Worm (Caenorhabditis elegans): ENCODE measurements around the gene K07D4.4.

K07D4.4 gene

DNA sequence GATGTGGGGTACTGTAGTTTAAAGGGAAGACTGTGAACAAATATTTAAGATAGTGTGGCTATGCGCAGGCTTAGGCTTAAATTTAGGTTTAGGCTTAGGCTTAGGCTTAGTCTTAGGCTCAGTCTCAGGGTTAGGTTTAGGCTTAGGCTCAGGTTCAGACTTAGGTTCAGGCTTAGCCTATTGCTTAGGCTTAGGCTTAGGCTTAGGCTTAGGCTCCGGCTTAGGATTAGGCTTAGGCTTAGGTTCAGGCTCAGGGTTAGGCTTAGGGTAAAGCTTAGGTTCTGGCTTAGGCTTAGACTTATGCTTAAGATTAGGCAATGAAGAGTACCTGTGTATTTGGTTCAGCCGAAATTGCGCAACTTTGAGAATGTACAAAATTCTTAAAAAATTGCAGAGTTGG lies 48.0 kb downstream of the K07D4.4 start:
- no peak for TF ChIP-seq elt-2 (tag; optimal IDR thresholded peaks at IDR 0.05)
- no peak for TF ChIP-seq mml-1 (tag; optimal IDR thresholded peaks at IDR 0.05)
- no peak for TF ChIP-seq nhr-43 (tag; optimal IDR thresholded peaks at IDR 0.05; ENCODE audit: poor library complexity, severe bottlenecking)
- TF ChIP-seq pqm-1 (tag; optimal IDR thresholded peaks at IDR 0.05), result no peak
- TF ChIP-seq unc-62 (GFP tag; optimal IDR thresholded peaks at IDR 0.05), result no peak
- TF ChIP-seq ztf-11 (tag; optimal IDR thresholded peaks at IDR 0.05), result no peak
- TF ChIP-seq egl-5 (tag; optimal IDR thresholded peaks at IDR 0.05), result no peak
- TF ChIP-seq egl-27 (tag; optimal IDR thresholded peaks at IDR 0.05), result no peak
- no peak for TF ChIP-seq daf-12 (tag; optimal IDR thresholded peaks at IDR 0.05)
- no peak for TF ChIP-seq nhr-11 (tag; optimal IDR thresholded peaks at IDR 0.05)
- TF ChIP-seq fos-1 (tag; optimal IDR thresholded peaks at IDR 0.05), result no peak
- TF ChIP-seq ceh-28 (tag; optimal IDR thresholded peaks at IDR 0.05), result no peak
- no peak for TF ChIP-seq elt-3 (tag; optimal IDR thresholded peaks at IDR 0.05)
- no peak for TF ChIP-seq jun-1 (tag; optimal IDR thresholded peaks at IDR 0.05)
- no peak for TF ChIP-seq fkh-2 (tag; optimal IDR thresholded peaks at IDR 0.05)
- no peak for TF ChIP-seq skn-1 (tag; optimal IDR thresholded peaks at IDR 0.05)

DNA sequence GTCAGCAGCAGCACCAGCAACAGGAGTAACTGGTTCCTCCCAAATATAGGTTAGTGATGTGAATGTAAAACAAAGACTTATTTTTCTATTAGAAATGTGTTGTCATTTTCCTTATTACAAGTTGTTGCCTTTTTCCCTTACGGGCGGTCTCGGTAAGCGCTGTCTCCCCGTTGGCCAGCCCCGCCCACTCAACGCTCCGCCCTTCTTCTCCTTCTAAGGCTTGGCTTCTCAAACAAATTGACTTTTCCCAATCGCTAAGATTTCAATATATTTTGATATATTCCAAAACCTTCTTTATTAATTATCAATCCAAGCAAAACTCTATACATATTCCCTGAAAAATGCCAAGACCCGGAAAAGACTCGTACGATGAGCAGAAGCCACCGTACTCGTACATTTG lies 49.9 kb downstream of the K07D4.4 start, which contains the start of gene lin-31:
Gene lin-31 (plus strand): TSS at position 237 of the 400 bp plus-strand sequence.
- TF ChIP-seq nhr-77 (tag; optimal IDR thresholded peaks at IDR 0.05), result no peak
- peak; percentile 76 for TF ChIP-seq nfya-1 (tag; optimal IDR thresholded peaks at IDR 0.05; ENCODE audit: insufficient read depth)
